Fruit fly (Drosophila melanogaster): Measurements from ENCODE around the gene mRpS26.

The mRpS26 gene

dm6 chr3L:18114038-18114926, 7.9 kb downstream of the mRpS26 start (continued):
- peak; percentile 45 for TF ChIP-seq lz (GFP tag; optimal IDR thresholded peaks at IDR 0.05)
- TF ChIP-seq fd85E (GFP tag; optimal IDR thresholded peaks at IDR 0.05): no peak
- no peak for TF ChIP-seq CG9139 (GFP tag; optimal IDR thresholded peaks at IDR 0.05)
- peak; percentile 66 for TF ChIP-seq CG32006 (GFP tag; optimal IDR thresholded peaks at IDR 0.05)
- peak; percentile 51 for TF ChIP-seq Ets96B (tag; optimal IDR thresholded peaks at IDR 0.05)
- peak; percentile 43 for TF ChIP-seq CG6808 (GFP tag; optimal IDR thresholded peaks at IDR 0.05)
- no peak for TF ChIP-seq CG6276 (GFP tag; optimal IDR thresholded peaks at IDR 0.05)
- TF ChIP-seq fkh (GFP tag; optimal IDR thresholded peaks at IDR 0.05): no peak
- TF ChIP-seq CG6854 (GFP tag; optimal IDR thresholded peaks at IDR 0.05): no peak
- TF ChIP-seq ss (GFP tag; optimal IDR thresholded peaks at IDR 0.05): peak in 1 of 2 experiments; percentile 41
- TF ChIP-seq CG7368 (GFP tag; optimal IDR thresholded peaks at IDR 0.05): peak; percentile 13
- peak; percentile 18 for TF ChIP-seq dsx (GFP tag; optimal IDR thresholded peaks at IDR 0.05; ENCODE audit: poor library complexity, severe bottlenecking)
- peak; percentile 68 for TF ChIP-seq CG3919 (GFP tag; optimal IDR thresholded peaks at IDR 0.05)
- peak; percentile 79 for TF ChIP-seq Eip78C (GFP tag)
- peak in 1 of 2 experiments; percentile 4 for TF ChIP-seq salr (GFP tag; optimal IDR thresholded peaks at IDR 0.05)
- TF ChIP-seq vri (GFP tag; optimal IDR thresholded peaks at IDR 0.05): peak; percentile 69
- no peak for TF ChIP-seq fd59A (GFP tag; optimal IDR thresholded peaks at IDR 0.05)
- peak; percentile 32 for TF ChIP-seq Eip75B (GFP tag; optimal IDR thresholded peaks at IDR 0.05)
- no peak for TF ChIP-seq CG1621 (tag; optimal IDR thresholded peaks at IDR 0.05)
- TF ChIP-seq CG3032 (tag; optimal IDR thresholded peaks at IDR 0.05): peak; percentile 61
- TF ChIP-seq Hr39 (GFP tag; optimal IDR thresholded peaks at IDR 0.05): no peak
- TF ChIP-seq eg (GFP tag; IDR thresholded peaks at IDR 0.05): peak; percentile 46
- peak; percentile 58 for TF ChIP-seq CG15336 (GFP tag; IDR thresholded peaks at IDR 0.05)
- TF ChIP-seq Eip93F (GFP tag; optimal IDR thresholded peaks at IDR 0.05): no peak
- TF ChIP-seq CG4318 (GFP tag; optimal IDR thresholded peaks at IDR 0.05): no peak
- peak; percentile 90 for TF ChIP-seq svp (GFP tag)
- peak; percentile 55 for TF ChIP-seq CG6792 (GFP tag; optimal IDR thresholded peaks at IDR 0.05)
- peak; percentile 36 for TF ChIP-seq Sox15 (GFP tag; optimal IDR thresholded peaks at IDR 0.05)
- TF ChIP-seq Lpt (GFP tag; optimal IDR thresholded peaks at IDR 0.05): peak; percentile 14
- peak; percentile 49 for TF ChIP-seq OdsH (GFP tag; optimal IDR thresholded peaks at IDR 0.05)
- peak; percentile 39 for TF ChIP-seq Sox14 (GFP tag; optimal IDR thresholded peaks at IDR 0.05)
- TF ChIP-seq Ets21C (GFP tag; optimal IDR thresholded peaks at IDR 0.05): peak; percentile 6

- TF ChIP-seq Hr4 (GFP tag; optimal IDR thresholded peaks at IDR 0.05): no peak
- TF ChIP-seq Ets21C (GFP tag; optimal IDR thresholded peaks at IDR 0.05): no peak
- no peak for TF ChIP-seq CG15336 (GFP tag; IDR thresholded peaks at IDR 0.05)
- TF ChIP-seq Blimp-1 (GFP tag; optimal IDR thresholded peaks at IDR 0.05): no peak
- TF ChIP-seq ss (GFP tag; optimal IDR thresholded peaks at IDR 0.05): no peak
- no peak for TF ChIP-seq CG34406 (GFP tag; optimal IDR thresholded peaks at IDR 0.05)
- no peak for TF ChIP-seq acj6 (GFP tag; optimal IDR thresholded peaks at IDR 0.05)
- no peak for TF ChIP-seq Met (GFP tag; optimal IDR thresholded peaks at IDR 0.05)
- no peak for TF ChIP-seq CG32006 (GFP tag; optimal IDR thresholded peaks at IDR 0.05)
- no peak for TF ChIP-seq eg (GFP tag; IDR thresholded peaks at IDR 0.05)
- TF ChIP-seq CG16779 (tag; optimal IDR thresholded peaks at IDR 0.05): no peak
- no peak for TF ChIP-seq CG1621 (tag; optimal IDR thresholded peaks at IDR 0.05)
- TF ChIP-seq Hr39 (GFP tag; optimal IDR thresholded peaks at IDR 0.05): no peak
- TF ChIP-seq Hr38 (GFP tag; optimal IDR thresholded peaks at IDR 0.05): no peak
- no peak for TF ChIP-seq spab (GFP tag; optimal IDR thresholded peaks at IDR 0.05)
- no peak for TF ChIP-seq Ets96B (tag; optimal IDR thresholded peaks at IDR 0.05)
Observed at dm6 chr3L:18121889-18122288, 15.5 kb downstream of the mRpS26 start, which contains the start of gene CG42853. TSS of gene CG42853 (minus strand) at chr3L:18121989.

Measured in whole organism, prepupa.